Worm (Caenorhabditis elegans): ENCODE measurements around the gene Y57A10A.5.
A peak's percentile ranks its signal among the peaks of the same experiment; 100 is the strongest.
"Not testable (repeated sequence)": the region's sequence is repeated elsewhere in the genome, so short reads cannot be mapped to it uniquely, and the experiment has no call there.

Gene Y57A10A.5

ce11 chrII:12137983-12138382 is 16.3 kb upstream of the Y57A10A.5 start:
- TF ChIP-seq mls-2 (tag; optimal IDR thresholded peaks at IDR 0.05): no peak

ce11 chrII:12143558-12143957 is 10.7 kb upstream of the Y57A10A.5 start:
- no peak for TF ChIP-seq blmp-1 (tag; optimal IDR thresholded peaks at IDR 0.05)
- no peak for TF ChIP-seq M03D4.4 (tag; optimal IDR thresholded peaks at IDR 0.05)
- no peak for TF ChIP-seq lsy-2 (tag; optimal IDR thresholded peaks at IDR 0.05)
- TF ChIP-seq pha-4 (tag; optimal IDR thresholded peaks at IDR 0.05): no peak
- TF ChIP-seq nhr-28 (tag; optimal IDR thresholded peaks at IDR 0.05): no peak
- TF ChIP-seq sptf-1 (tag; optimal IDR thresholded peaks at IDR 0.05): no peak
- no peak for TF ChIP-seq snpc-4 (tag; optimal IDR thresholded peaks at IDR 0.05)
- TF ChIP-seq bed-3 (GFP tag; optimal IDR thresholded peaks at IDR 0.05): no peak
- no peak for TF ChIP-seq elt-1 (tag; optimal IDR thresholded peaks at IDR 0.05; ENCODE audit: borderline replicate concordance, insufficient read depth)
- TF ChIP-seq ceh-43 (GFP tag; optimal IDR thresholded peaks at IDR 0.05): no peak
- no peak for TF ChIP-seq drap-1 (GFP tag; optimal IDR thresholded peaks at IDR 0.05)
- TF ChIP-seq nhr-237 (tag; optimal IDR thresholded peaks at IDR 0.05): no peak
- no peak for TF ChIP-seq ham-2 (GFP tag; optimal IDR thresholded peaks at IDR 0.05)
- no peak for TF ChIP-seq mls-2 (tag; optimal IDR thresholded peaks at IDR 0.05)
- no peak for TF ChIP-seq unc-120 (tag; optimal IDR thresholded peaks at IDR 0.05; ENCODE audit: poor library complexity, severe bottlenecking)

ce11 chrII:12147331-12147730 is 7.0 kb upstream of the Y57A10A.5 start, which contains the start of gene Y57A10A.2:
Gene Y57A10A.2, plus strand, starts transcription at chrII:12147631.
- TF ChIP-seq unc-62 (GFP tag; optimal IDR thresholded peaks at IDR 0.05): no peak
- TF ChIP-seq ceh-39 (tag; optimal IDR thresholded peaks at IDR 0.05): no peak
- TF ChIP-seq pha-4 (tag; optimal IDR thresholded peaks at IDR 0.05): no peak
- no peak for TF ChIP-seq elt-3 (tag; optimal IDR thresholded peaks at IDR 0.05)
- no peak for TF ChIP-seq lsy-2 (tag; optimal IDR thresholded peaks at IDR 0.05)
- no peak for TF ChIP-seq hlh-1 (tag; optimal IDR thresholded peaks at IDR 0.05)
- no peak for TF ChIP-seq sem-2 (GFP tag; optimal IDR thresholded peaks at IDR 0.05)
- no peak for TF ChIP-seq flh-1 (GFP tag; optimal IDR thresholded peaks at IDR 0.05)

- TF ChIP-seq zip-8 (tag; optimal IDR thresholded peaks at IDR 0.05) (peak; percentile 32), drap-1 (GFP tag; optimal IDR thresholded peaks at IDR 0.05) (no peak)
Observed at ce11 chrII:12150227-12150626, 4.1 kb upstream of the Y57A10A.5 start.

ce11 chrII:12151640-12152039 is 2.6 kb upstream of the Y57A10A.5 start, which contains the start of gene Y57A10A.4:
Gene Y57A10A.4, plus strand, starts transcription at chrII:12151940.
- TF ChIP-seq nhr-237 (tag; optimal IDR thresholded peaks at IDR 0.05); ces-1 (GFP tag; optimal IDR thresholded peaks at IDR 0.05); blmp-1 (tag; optimal IDR thresholded peaks at IDR 0.05): not testable (repeated sequence)

- TF ChIP-seq lsy-2 (tag; optimal IDR thresholded peaks at IDR 0.05) (peak; percentile 19), zip-8 (tag; optimal IDR thresholded peaks at IDR 0.05) (no peak), M03D4.4 (tag; optimal IDR thresholded peaks at IDR 0.05) (no peak), mab-5 (tag; optimal IDR thresholded peaks at IDR 0.05) (no peak)
Observed at ce11 chrII:12162997-12163396, 8.7 kb downstream of the Y57A10A.5 start.

ce11 chrII:12164539-12164938 is 10.3 kb downstream of the Y57A10A.5 start, which contains the start of gene Y57A10A.8:
Gene Y57A10A.8, plus strand, starts transcription at chrII:12164839.
- not testable (repeated sequence) for TF ChIP-seq ceh-43, tbx-8, lin-32 (GFP tag; optimal IDR thresholded peaks at IDR 0.05)
